7 worm cellular contexts compared by ENCODE assay signal in the genomic region with DNA sequence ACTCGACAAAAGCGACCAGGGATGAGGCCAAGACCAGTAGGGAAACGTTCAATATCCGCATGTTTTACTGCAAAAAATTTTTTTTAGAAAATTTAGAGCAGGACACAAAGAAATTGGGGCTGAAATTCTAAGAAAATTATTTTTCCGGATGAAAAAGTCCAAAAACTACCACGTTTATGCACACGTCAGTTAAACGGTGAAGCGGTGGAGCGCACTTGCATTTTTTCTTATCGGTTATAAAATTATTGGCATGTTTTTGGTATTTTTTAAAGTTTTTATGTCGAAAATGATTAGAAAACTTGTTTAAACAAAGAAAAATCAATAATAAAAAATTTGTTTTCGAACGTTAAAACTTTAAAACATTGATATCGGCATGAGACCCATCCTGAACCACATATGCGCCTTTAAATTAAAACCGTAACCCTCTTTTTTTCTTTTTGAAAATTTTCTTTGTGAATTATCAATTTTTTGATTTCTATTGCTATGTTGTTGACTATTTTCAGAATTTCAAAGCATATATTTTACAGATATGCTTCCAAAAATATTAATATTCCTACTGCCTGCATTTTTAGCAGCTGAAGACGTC.
TF ChIP-seq lines count a peak whose summit lies in the region.

A gene (minus strand): TSS at position 67 of the 586 bp plus-strand sequence.
A gene (plus strand): TSS at position 504 of the 586 bp plus-strand sequence.

TF ChIP-seq in whole organism, L1 larva, 84 proteins besides CTCF, POLR2A, EP300 and RAD21 (continues in another document):
- TF ChIP-seq lin-35 (GFP tag; optimal IDR thresholded peaks at IDR 0.05; lab: Kevin White, UChicago) (peak in 1 of 2 experiments; percentile 25), nhr-12 (tag; optimal IDR thresholded peaks at IDR 0.05; lab: Kevin White, UChicago) (no peak), nhr-90 (tag; optimal IDR thresholded peaks at IDR 0.05; lab: Kevin White, UChicago; ENCODE audit: poor library complexity) (no peak), lin-14 (GFP tag; optimal IDR thresholded peaks at IDR 0.05; lab: Kevin White, UChicago) (peak; percentile 19), C04F5.9 (tag; optimal IDR thresholded peaks at IDR 0.05; lab: Kevin White, UChicago) (no peak), efl-1 (optimal IDR thresholded peaks at IDR 0.05; lab: Kevin White, UChicago) (peak in 1 of 2 experiments; percentile 26), efl-1 (GFP tag; optimal IDR thresholded peaks at IDR 0.05 in 1 of 2; lab: Kevin White, UChicago) (peak; percentile 9 to 12), ceh-63 (GFP tag; optimal IDR thresholded peaks at IDR 0.05; lab: Kevin White, UChicago) (no peak), xbp-1 (tag; optimal IDR thresholded peaks at IDR 0.05; lab: Kevin White, UChicago) (peak; percentile 98), lin-39 (tag; optimal IDR thresholded peaks at IDR 0.05; lab: Kevin White, UChicago) (no peak), dpl-1 (GFP tag; optimal IDR thresholded peaks at IDR 0.05; lab: Kevin White, UChicago) (peak in 2 of 3 experiments; percentile 10 to 39)

TF ChIP-seq in whole organism, L2 larva, 48 proteins besides CTCF, POLR2A, EP300 and RAD21:
- TF ChIP-seq snpc-4 (tag; optimal IDR thresholded peaks at IDR 0.05; lab: Kevin White, UChicago) (no peak), crh-2 (tag; optimal IDR thresholded peaks at IDR 0.05; lab: Kevin White, UChicago) (peak; percentile 79), unc-55 (GFP tag; optimal IDR thresholded peaks at IDR 0.05; lab: Kevin White, UChicago) (peak; percentile 38), lsy-2 (tag; optimal IDR thresholded peaks at IDR 0.05; lab: Kevin White, UChicago) (peak in 1 of 2 experiments; percentile 55), fos-1 (tag; optimal IDR thresholded peaks at IDR 0.05; lab: Kevin White, UChicago) (peak; percentile 23), unc-39 (tag; optimal IDR thresholded peaks at IDR 0.05; lab: Kevin White, UChicago) (no peak), ceh-16 (tag; optimal IDR thresholded peaks at IDR 0.05; lab: Kevin White, UChicago) (no peak), ZK546.5 (tag; optimal IDR thresholded peaks at IDR 0.05; lab: Kevin White, UChicago) (no peak), C34F6.9 (tag; optimal IDR thresholded peaks at IDR 0.05; lab: Kevin White, UChicago) (peak; percentile 43), gmeb-1 (tag; optimal IDR thresholded peaks at IDR 0.05; lab: Kevin White, UChicago) (peak; percentile 15)

TF ChIP-seq in whole organism, L3 larva, 47 proteins besides CTCF, POLR2A, EP300 and RAD21:
- TF ChIP-seq pqm-1 (tag; optimal IDR thresholded peaks at IDR 0.05; lab: Kevin White, UChicago) = peak; percentile 34
- TF ChIP-seq elt-2 (tag; optimal IDR thresholded peaks at IDR 0.05; lab: Kevin White, UChicago) = peak; percentile 45
- TF ChIP-seq nhr-23 (tag; optimal IDR thresholded peaks at IDR 0.05; lab: Kevin White, UChicago) = no peak
- peak; percentile 22 for TF ChIP-seq lin-39 (tag; optimal IDR thresholded peaks at IDR 0.05; lab: Kevin White, UChicago)
- no peak for TF ChIP-seq nhr-237 (tag; optimal IDR thresholded peaks at IDR 0.05; lab: Kevin White, UChicago)
- peak; percentile 9 for TF ChIP-seq pha-4 (tag; optimal IDR thresholded peaks at IDR 0.05; lab: Kevin White, UChicago)
- TF ChIP-seq hmg-11 (tag; optimal IDR thresholded peaks at IDR 0.05; lab: Kevin White, UChicago) = peak; percentile 33
- TF ChIP-seq nfya-1 (tag; optimal IDR thresholded peaks at IDR 0.05; lab: Kevin White, UChicago; ENCODE audit: insufficient read depth) = peak; percentile 34
- peak; percentile 40 for TF ChIP-seq lin-15B (tag; optimal IDR thresholded peaks at IDR 0.05; lab: Kevin White, UChicago)

TF ChIP-seq in whole organism, L4 larva, 104 proteins besides CTCF, POLR2A, EP300 and RAD21 (continues in another document):
- TF ChIP-seq tag-97 (GFP tag; IDR thresholded peaks at IDR 0.05; lab: Robert Waterston, UW) (no peak), lin-15B (tag; optimal IDR thresholded peaks at IDR 0.05; lab: Kevin White, UChicago) (no peak), madf-9 (GFP tag; conservative IDR thresholded peaks at IDR 0.05; lab: Robert Waterston, UW) (no peak), daf-16 (GFP tag; optimal IDR thresholded peaks at IDR 0.05; lab: Kevin White, UChicago) (no peak), daf-16 (tag; optimal IDR thresholded peaks at IDR 0.05; lab: Kevin White, UChicago) (peak; percentile 63), nhr-10 (tag; optimal IDR thresholded peaks at IDR 0.05; lab: Kevin White, UChicago) (no peak), nhr-77 (tag; optimal IDR thresholded peaks at IDR 0.05; lab: Kevin White, UChicago) (no peak), F49E8.2 (tag; optimal IDR thresholded peaks at IDR 0.05; lab: Kevin White, UChicago; ENCODE audit: borderline replicate concordance) (no peak), Y48G9A.11 (GFP tag; IDR thresholded peaks at IDR 0.05; lab: Robert Waterston, UW) (no peak), hlh-30 (tag; optimal IDR thresholded peaks at IDR 0.05; lab: Kevin White, UChicago; ENCODE audit: insufficient read depth) (peak; percentile 1), spr-3 (GFP tag; optimal IDR thresholded peaks at IDR 0.05; lab: Kevin White, UChicago) (no peak), ZK546.5 (tag; optimal IDR thresholded peaks at IDR 0.05; lab: Kevin White, UChicago) (no peak), dmd-6 (GFP tag; IDR thresholded peaks at IDR 0.05; lab: Robert Waterston, UW) (no peak), ztf-11 (tag; optimal IDR thresholded peaks at IDR 0.05; lab: Kevin White, UChicago) (no peak)

TF ChIP-seq in whole organism, late embryonic, 69 proteins besides CTCF, POLR2A, EP300 and RAD21:
- no peak for TF ChIP-seq gmeb-2 (tag; optimal IDR thresholded peaks at IDR 0.05; lab: Kevin White, UChicago)
- TF ChIP-seq elt-2 (tag; optimal IDR thresholded peaks at IDR 0.05; lab: Kevin White, UChicago) = peak; percentile 9

TF ChIP-seq in whole organism, mixed stage, embryonic, 35 proteins besides CTCF, POLR2A, EP300 and RAD21:
- peak; percentile 10 for TF ChIP-seq ces-1 (GFP tag; optimal IDR thresholded peaks at IDR 0.05; lab: Kevin White, UChicago)
- TF ChIP-seq bed-3 (GFP tag; optimal IDR thresholded peaks at IDR 0.05; lab: Kevin White, UChicago) = no peak
- no peak for TF ChIP-seq unc-39 (tag; optimal IDR thresholded peaks at IDR 0.05; lab: Kevin White, UChicago)
- no peak for TF ChIP-seq hlh-1 (tag; optimal IDR thresholded peaks at IDR 0.05; lab: Kevin White, UChicago)
- TF ChIP-seq nhr-28 (tag; optimal IDR thresholded peaks at IDR 0.05; lab: Kevin White, UChicago) = no peak
- peak; percentile 8 for TF ChIP-seq mep-1 (tag; optimal IDR thresholded peaks at IDR 0.05; lab: Kevin White, UChicago)
- no peak for TF ChIP-seq lsy-2 (tag; optimal IDR thresholded peaks at IDR 0.05; lab: Kevin White, UChicago)
TF ChIP-seq in whole organism, mixed stage, embryonic: peak in this region for 2.

TF ChIP-seq in whole organism, young adult, 124 proteins besides CTCF, POLR2A, EP300 and RAD21 (continues in another document):
- TF ChIP-seq snpc-1.1 (tag; optimal IDR thresholded peaks at IDR 0.05; lab: Kevin White, UChicago; ENCODE audit: insufficient read depth) (no peak), madf-8 (GFP tag; conservative IDR thresholded peaks at IDR 0.05; lab: Robert Waterston, UW) (0 out of 2 replicates have a peak, but pooled peaks have one; percentile 12), F55B11.4 (tag; optimal IDR thresholded peaks at IDR 0.05; lab: Kevin White, UChicago; ENCODE audit: borderline replicate concordance, insufficient read depth) (no peak), F33H1.4 (GFP tag; IDR thresholded peaks at IDR 0.05; lab: Robert Waterston, UW) (peak; percentile 81), hmg-20 (GFP tag; IDR thresholded peaks at IDR 0.05; lab: Robert Waterston, UW) (no peak), D2030.7 (GFP tag; IDR thresholded peaks at IDR 0.05; lab: Robert Waterston, UW) (peak; percentile 45; the same call in 1 of the 2 replicates), lin-26 (GFP tag; IDR thresholded peaks at IDR 0.05; lab: Robert Waterston, UW) (no peak), K11D2.4 (GFP tag; IDR thresholded peaks at IDR 0.05; lab: Robert Waterston, UW) (no peak), egl-44 (GFP tag; IDR thresholded peaks at IDR 0.05; lab: Robert Waterston, UW) (no peak), lsy-27 (tag; optimal IDR thresholded peaks at IDR 0.05; lab: Kevin White, UChicago; ENCODE audit: borderline replicate concordance, insufficient read depth) (no peak), xnd-1 (tag; optimal IDR thresholded peaks at IDR 0.05; lab: Kevin White, UChicago) (peak; percentile 60), F10E7.11 (tag; optimal IDR thresholded peaks at IDR 0.05; lab: Kevin White, UChicago) (no peak), Y53G8AR.9 (GFP tag; conservative IDR thresholded peaks at IDR 0.05; lab: Robert Waterston, UW) (no peak), pbrm-1 (GFP tag; IDR thresholded peaks at IDR 0.05; lab: Robert Waterston, UW) (no peak), F57A8.1 (GFP tag; optimal IDR thresholded peaks at IDR 0.05; lab: Kevin White, UChicago) (no peak), madf-6 (GFP tag; IDR thresholded peaks at IDR 0.05; lab: Robert Waterston, UW) (peak; percentile 83), rpc-1 (optimal IDR thresholded peaks at IDR 0.05; lab: Kevin White, UChicago) (no peak), rpc-1 (tag; optimal IDR thresholded peaks at IDR 0.05; lab: Kevin White, UChicago) (no peak), B0035.1 (tag; optimal IDR thresholded peaks at IDR 0.05; lab: Kevin White, UChicago) (no peak), F49E8.2 (tag; optimal IDR thresholded peaks at IDR 0.05; lab: Kevin White, UChicago; ENCODE audit: insufficient read depth) (no peak), ceh-58 (GFP tag; IDR thresholded peaks at IDR 0.05; lab: Robert Waterston, UW) (no peak), tbp1 (GFP tag; optimal IDR thresholded peaks at IDR 0.05; lab: Kevin White, UChicago) (no peak), aptf-3 (GFP tag; IDR thresholded peaks at IDR 0.05; lab: Robert Waterston, UW) (no peak), B0336.3 (GFP tag; IDR thresholded peaks at IDR 0.05; lab: Robert Waterston, UW) (no peak), snpc-1.3 (tag; optimal IDR thresholded peaks at IDR 0.05; lab: Kevin White, UChicago; ENCODE audit: insufficient read depth) (peak; percentile 57), nhr-80 (tag; optimal IDR thresholded peaks at IDR 0.05; lab: Kevin White, UChicago) (peak; percentile 56), ekl-4 (GFP tag; IDR thresholded peaks at IDR 0.05; lab: Robert Waterston, UW) (no peak), hmg-1.2 (GFP tag; IDR thresholded peaks at IDR 0.05; lab: Robert Waterston, UW) (0 out of 2 replicates have a peak, but pooled peaks have one; percentile 5), let-607 (tag; optimal IDR thresholded peaks at IDR 0.05; lab: Kevin White, UChicago) (peak; percentile 70 to 78), lsl-1 (GFP tag; optimal IDR thresholded peaks at IDR 0.05; lab: Kevin White, UChicago) (peak; percentile 82), mcd-1 (GFP tag; IDR thresholded peaks at IDR 0.05; lab: Robert Waterston, UW) (0 out of 2 replicates have a peak, but pooled peaks have one; percentile 34), madf-3 (GFP tag; IDR thresholded peaks at IDR 0.05; lab: Robert Waterston, UW) (no peak), fkh-3 (tag; optimal IDR thresholded peaks at IDR 0.05; lab: Kevin White, UChicago) (no peak), attf-5 (GFP tag; optimal IDR thresholded peaks at IDR 0.05; lab: Kevin White, UChicago) (peak; percentile 1)
